Fruit fly (Drosophila melanogaster): ENCODE data around the gene CG33630.

The CG33630 gene

DNA sequence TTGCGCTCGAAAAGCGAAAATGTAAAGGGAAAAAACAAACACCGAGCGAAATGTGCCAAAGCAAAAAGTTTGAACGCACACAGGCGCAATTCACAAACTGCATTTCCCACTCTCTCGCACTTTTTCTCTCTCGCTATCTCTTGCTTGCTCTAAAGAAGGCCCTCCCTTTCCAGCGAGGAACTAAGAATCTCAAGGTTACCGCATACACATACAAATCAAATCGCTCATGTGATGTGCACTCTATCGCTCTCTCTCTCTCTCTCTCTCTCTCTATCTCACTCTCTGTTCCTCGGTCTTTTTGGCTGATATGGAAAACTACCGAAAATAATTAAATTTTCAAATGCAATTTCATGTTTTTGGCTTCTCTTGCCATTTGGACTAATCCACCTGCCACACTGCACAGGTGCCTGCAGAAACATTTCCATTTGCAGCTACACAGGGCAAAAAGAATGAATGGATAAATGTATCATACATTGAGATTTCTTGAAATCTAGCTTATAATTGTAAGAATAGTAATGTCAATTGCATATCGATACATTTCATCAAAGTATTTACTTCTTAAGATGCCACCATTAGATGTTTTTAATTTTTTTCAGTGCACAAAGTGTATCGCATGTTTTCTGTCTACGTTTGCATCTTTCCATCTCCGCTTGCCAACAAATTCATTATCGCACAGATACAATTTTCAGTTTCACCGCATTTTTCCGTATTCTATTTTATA, 17.0 kb downstream of the CG33630 start (continued):
- TF ChIP-seq her (GFP tag; optimal IDR thresholded peaks at IDR 0.05) (no peak), gem (tag; optimal IDR thresholded peaks at IDR 0.05) (peak; percentile 62), Spps (tag; optimal IDR thresholded peaks at IDR 0.05) (no peak), pho (GFP tag; optimal IDR thresholded peaks at IDR 0.05) (no peak), CG6813 (GFP tag; optimal IDR thresholded peaks at IDR 0.05) (no peak), CG15601 (tag; optimal IDR thresholded peaks at IDR 0.05) (no peak), YL-1 (GFP tag; optimal IDR thresholded peaks at IDR 0.05) (no peak), CG3163 (GFP tag; optimal IDR thresholded peaks at IDR 0.05) (no peak), odd (GFP tag; optimal IDR thresholded peaks at IDR 0.05) (no peak), disco-r (GFP tag; optimal IDR thresholded peaks at IDR 0.05) (no peak), Nf-YA (GFP tag; IDR thresholded peaks at IDR 0.05) (no peak), org-1 (GFP tag; optimal IDR thresholded peaks at IDR 0.05) (no peak), Taf1 (GFP tag; IDR thresholded peaks at IDR 0.05) (no peak), Ptx1 (GFP tag; IDR thresholded peaks at IDR 0.05) (peak; percentile 55), chm (GFP tag; IDR thresholded peaks at IDR 0.05) (no peak), CG13894 (tag; optimal IDR thresholded peaks at IDR 0.05) (no peak), trh (GFP tag; optimal IDR thresholded peaks at IDR 0.05) (no peak), CG14710 (tag; optimal IDR thresholded peaks at IDR 0.05) (no peak), tll (GFP tag; optimal IDR thresholded peaks at IDR 0.05) (no peak), phol (tag; optimal IDR thresholded peaks at IDR 0.05) (peak; percentile 42), ro (GFP tag; IDR thresholded peaks at IDR 0.05) (0 out of 2 replicates have a peak, but pooled peaks have one; percentile 17), Antp (GFP tag; optimal IDR thresholded peaks at IDR 0.05) (peak; percentile 2), CG3065 (GFP tag; optimal IDR thresholded peaks at IDR 0.05) (no peak), MBD-R2 (GFP tag; IDR thresholded peaks at IDR 0.05) (no peak), lmd (GFP tag; IDR thresholded peaks at IDR 0.05) (peak; percentile 28; the same call in 1 of the 2 replicates), Dp (GFP tag; optimal IDR thresholded peaks at IDR 0.05) (no peak), cg (GFP tag; optimal IDR thresholded peaks at IDR 0.05) (peak; percentile 63), abd-A (tag; optimal IDR thresholded peaks at IDR 0.05) (no peak), en (GFP tag; optimal IDR thresholded peaks at IDR 0.05) (peak; percentile 2), shn (GFP tag; optimal IDR thresholded peaks at IDR 0.05) (no peak), CG10565 (GFP tag; optimal IDR thresholded peaks at IDR 0.05) (no peak), fu2 (GFP tag; optimal IDR thresholded peaks at IDR 0.05) (no peak), CG18011 (GFP tag; optimal IDR thresholded peaks at IDR 0.05) (no peak), Blimp-1 (GFP tag; optimal IDR thresholded peaks at IDR 0.05) (peak; percentile 49), Deaf1 (tag; optimal IDR thresholded peaks at IDR 0.05) (no peak), BtbVII (GFP tag; optimal IDR thresholded peaks at IDR 0.05) (no peak), CG10209 (GFP tag; optimal IDR thresholded peaks at IDR 0.05) (no peak), Meics (GFP tag; optimal IDR thresholded peaks at IDR 0.05) (peak; percentile 17), Hey (tag; optimal IDR thresholded peaks at IDR 0.05) (no peak), CG2129 (GFP tag; IDR thresholded peaks at IDR 0.05; ENCODE audit: partially characterized antibody) (no peak), Poxn (GFP tag; IDR thresholded peaks at IDR 0.05) (no peak), CG13624 (GFP tag; optimal IDR thresholded peaks at IDR 0.05) (no peak), CG5180 (GFP tag; optimal IDR thresholded peaks at IDR 0.05) (no peak), pum (GFP tag; optimal IDR thresholded peaks at IDR 0.05) (peak; percentile 10), HLH4C (GFP tag; IDR thresholded peaks at IDR 0.05; ENCODE audit: partially characterized antibody) (no peak), CG6765 (GFP tag; optimal IDR thresholded peaks at IDR 0.05) (no peak), sug (tag; optimal IDR thresholded peaks at IDR 0.05) (no peak), Scr (GFP tag; IDR thresholded peaks at IDR 0.05; ENCODE audit: partially characterized antibody) (no peak), CG14965 (GFP tag; optimal IDR thresholded peaks at IDR 0.05; ENCODE audit: borderline replicate concordance) (no peak)

Data from whole organism, embryonic.